Fruit fly (Drosophila melanogaster): ENCODE data around the gene Ran.

DNA sequence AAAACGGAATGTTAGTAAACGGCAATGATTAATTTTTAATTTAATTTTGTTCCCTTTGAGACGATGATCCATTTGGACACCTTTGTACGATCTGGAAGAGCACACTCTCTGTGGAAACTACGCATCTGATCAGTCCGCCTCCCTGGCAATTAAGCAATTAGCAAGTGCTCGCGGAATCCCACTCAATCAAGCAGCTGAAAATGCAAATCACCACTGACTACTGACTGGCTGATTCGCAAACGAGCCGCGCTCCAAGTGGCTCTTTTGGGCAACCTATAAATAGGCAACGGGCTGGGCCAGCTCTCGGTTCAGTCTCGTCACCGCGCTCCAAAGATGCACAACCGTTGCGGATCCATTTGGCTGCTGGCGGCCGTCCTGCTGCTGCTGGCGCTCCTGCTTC is 4.7 kb downstream of the Ran start, which contains the start of gene CG15201:
- TF ChIP-seq CG8478 (optimal IDR thresholded peaks at IDR 0.05): no peak
- TF ChIP-seq CTCF (optimal IDR thresholded peaks at IDR 0.05): no peak

All from S2 (cell line).